Fruit fly (Drosophila melanogaster): Measurements from ENCODE around the gene CG16700.

dm6 chrX:17109673-17110072 lies 18.0 kb downstream of the CG16700 start:
- TF ChIP-seq Hr83 (GFP tag; optimal IDR thresholded peaks at IDR 0.05; ENCODE audit: poor library complexity, severe bottlenecking) (no peak), usp (GFP tag; optimal IDR thresholded peaks at IDR 0.05) (no peak), OdsH (GFP tag; optimal IDR thresholded peaks at IDR 0.05) (no peak), Mio (GFP tag; optimal IDR thresholded peaks at IDR 0.05) (no peak), dmrt93B (GFP tag; optimal IDR thresholded peaks at IDR 0.05) (no peak), psq (GFP tag; optimal IDR thresholded peaks at IDR 0.05) (no peak), GATAd (GFP tag; optimal IDR thresholded peaks at IDR 0.05) (no peak), N (GFP tag; optimal IDR thresholded peaks at IDR 0.05) (no peak), Sp1 (GFP tag; optimal IDR thresholded peaks at IDR 0.05) (peak; percentile 64), h (GFP tag; optimal IDR thresholded peaks at IDR 0.05) (no peak), pan (optimal IDR thresholded peaks at IDR 0.05) (no peak), woc (GFP tag; optimal IDR thresholded peaks at IDR 0.05) (no peak), CG9705 (GFP tag; optimal IDR thresholded peaks at IDR 0.05) (no peak), sage (GFP tag; optimal IDR thresholded peaks at IDR 0.05) (no peak)

Data from whole organism, wandering third instar larva.